Worm (Caenorhabditis elegans) whole organism, young adult: ENCODE measurements around the gene C34C12.8.

ENCODE experiments used
- T07F8.4 ChIP-seq: sonication (generic microtip); optimal IDR thresholded peaks from 2 replicates; lab custom pipeline; 2016; ENCODE audit warnings: mild to moderate bottlenecking, missing genetic modification characterization, moderate library complexity, missing compliant biosample characterization
- aptf-2 ChIP-seq: fragments of 200-800 bp; sonication (Bioruptor generic); conservative IDR thresholded peaks from 2 replicates; pipeline ENCODE4 v1.3.6; 2022; ENCODE audit warnings: missing genetic modification reagents, missing genetic modification characterization, missing compliant biosample characterization
- atf-7 ChIP-seq: sonication (generic microtip); optimal IDR thresholded peaks from 2 replicates; lab custom pipeline; 2017; ENCODE audit warnings: mild to moderate bottlenecking, missing genetic modification characterization, missing compliant biosample characterization
- dpff-1 ChIP-seq: sonication (generic microtip); optimal IDR thresholded peaks from 2 replicates; lab custom pipeline; 2017; ENCODE audit warnings: mild to moderate bottlenecking, missing genetic modification characterization, missing compliant biosample characterization
- ets-4 ChIP-seq: fragments of 200-800 bp; sonication (Bioruptor generic); optimal IDR thresholded peaks from 2 replicates; lab custom pipeline; 2018; ENCODE audit warnings: mild to moderate bottlenecking, missing genetic modification characterization, missing compliant biosample characterization
- mes-4 ChIP-seq: sonication (generic microtip); optimal IDR thresholded peaks from 2 replicates; lab custom pipeline; 2016; ENCODE audit warnings: missing genotype, missing genetic modification characterization, missing compliant biosample characterization
- nfya-1 ChIP-seq: sonication (generic microtip); optimal IDR thresholded peaks from 2 replicates; lab custom pipeline; 2017; ENCODE audit warnings: antibody characterized with exemption, missing compliant biosample characterization, missing genetic modification characterization, borderline replicate concordance; ENCODE audit not compliant: insufficient read depth
- rcor-1 ChIP-seq: fragments of 200-800 bp; sonication (Bioruptor generic); IDR thresholded peaks from 2 replicates; pipeline ENCODE4 v1.3.6; 2022; ENCODE audit warnings: missing genetic modification reagents, missing genetic modification characterization, missing compliant biosample characterization
- ztf-26 ChIP-seq: sonication (generic microtip); optimal IDR thresholded peaks from 2 replicates; lab custom pipeline; 2017; ENCODE audit warnings: missing genetic modification characterization, missing compliant biosample characterization

ce11 chrIII:3470973-3471372 is 10.8 kb downstream of the C34C12.8 start:
- no peak for TF ChIP-seq nfya-1 (tag; lab: Kevin White, UChicago)
- TF ChIP-seq ets-4 (GFP tag; lab: Kevin White, UChicago): no peak
- no peak for TF ChIP-seq dpff-1 (tag; lab: Kevin White, UChicago)
- TF ChIP-seq mes-4: no peak
- TF ChIP-seq aptf-2 (GFP tag; lab: Robert Waterston, UW): no peak
- TF ChIP-seq rcor-1 (GFP tag; lab: Robert Waterston, UW): no peak
- no peak for TF ChIP-seq ztf-26 (tag; lab: Kevin White, UChicago)
- no peak for TF ChIP-seq T07F8.4 (tag; lab: Kevin White, UChicago)
- TF ChIP-seq atf-7: no peak
